Worm (Caenorhabditis elegans): ENCODE results near the gene C46C2.3.
A peak's percentile ranks its signal among the peaks of the same experiment; 100 is the strongest.

DNA sequence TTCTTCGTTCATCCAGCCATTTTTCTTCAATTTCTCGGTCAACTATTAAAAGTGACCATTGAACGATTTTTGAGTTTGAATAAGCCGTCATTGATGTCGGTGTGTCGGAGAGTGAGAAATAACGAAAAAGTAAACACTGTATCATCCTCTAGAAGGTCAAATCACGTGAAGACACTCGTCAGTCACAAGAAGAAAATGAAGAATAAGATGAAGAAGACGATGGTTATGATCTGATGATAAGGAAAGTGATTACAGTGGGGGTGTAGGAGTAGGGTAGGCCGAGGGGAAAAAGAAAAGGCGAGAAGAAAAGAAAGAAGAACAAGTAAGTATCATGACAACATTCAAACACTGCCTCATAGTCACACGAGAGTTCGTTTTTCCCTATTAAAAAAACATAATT, 26.8 kb upstream of the C46C2.3 start:
- TF ChIP-seq snpc-4 (GFP tag; optimal IDR thresholded peaks at IDR 0.05) (no peak), snpc-4 (tag; optimal IDR thresholded peaks at IDR 0.05) (peak in 1 of 4 experiments; percentile 61), ceh-40 (GFP tag; IDR thresholded peaks at IDR 0.05) (no peak), Y67H2A.10 (GFP tag; conservative IDR thresholded peaks at IDR 0.05) (no peak), K11D2.4 (GFP tag; IDR thresholded peaks at IDR 0.05) (no peak), ama-1 (optimal IDR thresholded peaks at IDR 0.05) (no peak), ama-1 (GFP tag; optimal IDR thresholded peaks at IDR 0.05) (no peak), F52B5.7 (tag; optimal IDR thresholded peaks at IDR 0.05) (no peak), nhr-120 (GFP tag; IDR thresholded peaks at IDR 0.05) (no peak), somi-1 (GFP tag; optimal IDR thresholded peaks at IDR 0.05) (peak; percentile 78), mcd-1 (GFP tag; IDR thresholded peaks at IDR 0.05) (0 out of 2 replicates have a peak, but pooled peaks have one; percentile 26), T26A5.8 (tag; optimal IDR thresholded peaks at IDR 0.05) (no peak), hlh-12 (tag; optimal IDR thresholded peaks at IDR 0.05) (no peak), unc-62 (GFP tag; optimal IDR thresholded peaks at IDR 0.05) (no peak)

Measured in whole organism, young adult.